Worm (Caenorhabditis elegans) whole organism, L4 larva: ENCODE results near the gene fipr-19.

ENCODE experiments used
- dmd-8 ChIP-seq: fragments of 200-800 bp; sonication (Bioruptor generic); IDR thresholded peaks from 2 replicates; pipeline ENCODE4 v1.3.6; 2022; ENCODE audit warnings: missing genetic modification characterization, missing compliant biosample characterization
- fkh-10 ChIP-seq: fragments of 150-350 bp; optimal IDR thresholded peaks from 2 replicates; lab custom pipeline; 2014; ENCODE audit warnings: missing biosample characterization, missing genetic modification reagents, missing genetic modification characterization
- lin-13 ChIP-seq: fragments of 150-350 bp; optimal IDR thresholded peaks from 2 replicates; lab custom pipeline; 2014; ENCODE audit warnings: missing biosample characterization, missing genetic modification reagents, missing genetic modification characterization
- pha-4 ChIP-seq, 2 experiments: fragments of 150-350 bp in 1 of 2; fragments of 200-800 bp in 1 of 2; sonication (Bioruptor generic) in 1 of 2; IDR thresholded peaks in 1 of 2; optimal IDR thresholded peaks in 1 of 2; 2 replicates each; pipeline versions ENCODE4 v1.3.6 to Lab custom; 2014 to 2022; ENCODE audit warnings: missing genetic modification characterization in 2 of 2, missing genetic modification reagents in 2 of 2, missing biosample characterization in 1 of 2, missing compliant biosample characterization in 1 of 2
- sdz-12 ChIP-seq: fragments of 200-800 bp; sonication (Bioruptor generic); optimal IDR thresholded peaks from 2 replicates; lab custom pipeline; 2018; ENCODE audit warnings: mild to moderate bottlenecking, missing genetic modification characterization, missing compliant biosample characterization

- no peak for TF ChIP-seq fkh-10 (GFP tag; lab: Kevin White, UChicago)
- no peak for TF ChIP-seq sdz-12 (GFP tag; lab: Kevin White, UChicago)
- no peak for TF ChIP-seq lin-13 (GFP tag; lab: Kevin White, UChicago)
- no peak for TF ChIP-seq pha-4 (GFP tag; IDR thresholded peaks at IDR 0.05; lab: Robert Waterston, UW)
- no peak for TF ChIP-seq pha-4 (tag; optimal IDR thresholded peaks at IDR 0.05; lab: Kevin White, UChicago)
- TF ChIP-seq dmd-8 (GFP tag; lab: Robert Waterston, UW), result no peak
These were observed 48.2 kb upstream of the fipr-19 start for ce11 chrIII:7506983-7507382.
